Worm (Caenorhabditis elegans): ENCODE data around the gene nas-32.

The nas-32 gene

DNA sequence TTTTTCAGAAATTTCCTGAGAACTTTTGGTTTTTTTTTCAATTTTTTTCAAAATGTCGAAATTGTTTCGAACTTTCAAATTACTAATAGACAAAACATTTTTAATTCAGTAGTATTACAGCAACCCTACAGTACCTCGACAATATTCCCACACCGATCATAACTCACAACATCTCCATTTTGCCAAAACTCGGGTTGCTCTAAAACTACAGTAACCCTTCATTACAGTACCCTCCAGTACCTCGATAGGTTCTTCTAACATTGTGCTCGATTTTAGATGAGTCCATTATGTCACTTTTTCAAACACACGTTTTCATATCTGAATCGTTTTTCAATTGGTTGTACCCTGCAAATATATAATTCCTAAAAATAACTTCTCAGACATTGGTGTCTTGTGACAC is 49.9 kb downstream of the nas-32 start:
- no peak for TF ChIP-seq attf-3 (GFP tag; conservative IDR thresholded peaks at IDR 0.05)
- no peak for TF ChIP-seq F39B2.1 (GFP tag; IDR thresholded peaks at IDR 0.05)
- TF ChIP-seq nhr-27 (tag; optimal IDR thresholded peaks at IDR 0.05): no peak
- TF ChIP-seq hsf-1 (GFP tag; IDR thresholded peaks at IDR 0.05): no peak
- TF ChIP-seq B0019.2 (GFP tag; conservative IDR thresholded peaks at IDR 0.05): no peak

DNA sequence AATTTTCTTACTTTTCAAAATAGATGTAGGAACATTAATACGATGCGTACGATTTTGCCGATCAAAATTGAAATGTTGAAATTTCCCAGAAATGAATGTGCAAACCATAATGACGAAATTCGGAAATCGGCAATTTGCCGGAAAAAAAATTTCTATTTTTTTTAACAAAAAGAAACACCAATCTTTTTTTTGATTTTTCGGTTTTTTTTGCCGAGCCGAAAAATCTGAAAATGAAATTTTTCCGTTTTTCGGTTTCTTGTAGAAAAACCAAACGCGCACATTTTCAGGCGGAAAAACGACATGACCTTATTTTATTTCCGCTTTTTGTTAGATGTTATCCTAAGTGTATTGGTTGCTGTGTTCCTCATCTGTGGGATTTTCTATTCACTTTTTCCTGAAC is 51.5 kb downstream of the nas-32 start, which contains the start of gene srbc-13:
Gene srbc-13, plus strand, starts transcription at position 301 of the 400 bp plus-strand sequence.
- TF ChIP-seq pha-4 (tag; optimal IDR thresholded peaks at IDR 0.05) (no peak), nfya-2 (GFP tag; IDR thresholded peaks at IDR 0.05) (no peak), Y79H2A.3 (GFP tag; conservative IDR thresholded peaks at IDR 0.05) (no peak), tbx-9 (tag; optimal IDR thresholded peaks at IDR 0.05; ENCODE audit: borderline replicate concordance) (no peak)

Measured in whole organism, young adult.